Worm (Caenorhabditis elegans) whole organism, young adult: ENCODE results near the gene F25B4.7.
A peak's percentile ranks its signal among the peaks of the same experiment; 100 is the strongest.
"Not testable (repeated sequence)": the region's sequence is repeated elsewhere in the genome, so short reads cannot be mapped to it uniquely, and the experiment has no call there.

Source experiments
- D2030.7 ChIP-seq: fragments of 200-800 bp; sonication (Bioruptor generic); IDR thresholded peaks from 2 replicates; pipeline ENCODE4 v1.3.6; 2022; ENCODE audit warnings: missing genetic modification reagents, missing genetic modification characterization, missing compliant biosample characterization
- F10E7.11 ChIP-seq: sonication (generic microtip); optimal IDR thresholded peaks from 2 replicates; lab custom pipeline; 2017; ENCODE audit warnings: mild to moderate bottlenecking, missing genetic modification characterization, moderate library complexity, missing compliant biosample characterization
- F22D6.2 ChIP-seq: sonication (generic microtip); optimal IDR thresholded peaks from 2 replicates; lab custom pipeline; 2016; ENCODE audit warnings: mild to moderate bottlenecking, missing genetic modification characterization, missing compliant biosample characterization
- F33H1.4 ChIP-seq: fragments of 200-800 bp; sonication (Bioruptor generic); IDR thresholded peaks from 2 replicates; pipeline ENCODE4 v1.3.6; 2022; ENCODE audit warnings: missing genetic modification reagents, missing genetic modification characterization, missing compliant biosample characterization
- F55B11.4 ChIP-seq: sonication (generic microtip); optimal IDR thresholded peaks from 2 replicates; lab custom pipeline; 2016; ENCODE audit warnings: missing compliant biosample characterization, missing genetic modification characterization, borderline replicate concordance; ENCODE audit not compliant: insufficient read depth
- K11D2.4 ChIP-seq: fragments of 200-800 bp; sonication (Bioruptor generic); IDR thresholded peaks from 2 replicates; pipeline ENCODE4 v1.3.6; 2022; ENCODE audit warnings: missing genetic modification reagents, missing genetic modification characterization, missing compliant biosample characterization
- ZK185.1 ChIP-seq: sonication (generic microtip); optimal IDR thresholded peaks from 2 replicates; lab custom pipeline; 2016; ENCODE audit warnings: mild to moderate bottlenecking, missing genetic modification characterization, missing compliant biosample characterization; ENCODE audit not compliant: poor library complexity, severe bottlenecking
- ceh-27 ChIP-seq: fragments of 200-800 bp; sonication (Bioruptor generic); optimal IDR thresholded peaks from 2 replicates; lab custom pipeline; 2018; ENCODE audit warnings: mild to moderate bottlenecking, missing genetic modification characterization, moderate library complexity, missing compliant biosample characterization
- efl-1 ChIP-seq: fragments of 150-350 bp; optimal IDR thresholded peaks from 2 replicates; lab custom pipeline; 2014; ENCODE audit warnings: missing biosample characterization, missing genetic modification reagents, missing genetic modification characterization
- ets-4 ChIP-seq: fragments of 200-800 bp; sonication (Bioruptor generic); optimal IDR thresholded peaks from 2 replicates; lab custom pipeline; 2018; ENCODE audit warnings: mild to moderate bottlenecking, missing genetic modification characterization, missing compliant biosample characterization
- him-1 ChIP-seq: sonication (generic microtip); optimal IDR thresholded peaks from 2 replicates; lab custom pipeline; 2016; ENCODE audit warnings: missing genotype, missing genetic modification reagents, missing genetic modification characterization, missing compliant biosample characterization
- lsl-1 ChIP-seq: fragments of 200-800 bp; sonication (Bioruptor generic); optimal IDR thresholded peaks from 2 replicates; lab custom pipeline; 2018; ENCODE audit warnings: mild to moderate bottlenecking, missing genetic modification characterization, moderate library complexity, missing compliant biosample characterization
- madf-10 ChIP-seq: sonication (generic microtip); optimal IDR thresholded peaks from 2 replicates; lab custom pipeline; 2016; ENCODE audit warnings: mild to moderate bottlenecking, missing genetic modification characterization, missing compliant biosample characterization
- madf-6 ChIP-seq: fragments of 200-800 bp; sonication (Bioruptor generic); IDR thresholded peaks from 2 replicates; pipeline ENCODE4 v1.3.6; 2022; ENCODE audit warnings: missing genetic modification reagents, missing genetic modification characterization, missing compliant biosample characterization
- madf-8 ChIP-seq: fragments of 200-800 bp; sonication (Bioruptor generic); conservative IDR thresholded peaks from 2 replicates; pipeline ENCODE4 v1.3.6; 2022; ENCODE audit warnings: missing genetic modification reagents, missing genetic modification characterization, missing compliant biosample characterization
- mes-4 ChIP-seq: sonication (generic microtip); optimal IDR thresholded peaks from 2 replicates; lab custom pipeline; 2016; ENCODE audit warnings: missing genotype, missing genetic modification characterization, missing compliant biosample characterization
- nhr-80 ChIP-seq: sonication (generic microtip); optimal IDR thresholded peaks from 2 replicates; lab custom pipeline; 2016; ENCODE audit warnings: missing genetic modification characterization, missing compliant biosample characterization
- rcor-1 ChIP-seq: fragments of 200-800 bp; sonication (Bioruptor generic); IDR thresholded peaks from 2 replicates; pipeline ENCODE4 v1.3.6; 2022; ENCODE audit warnings: missing genetic modification reagents, missing genetic modification characterization, missing compliant biosample characterization
- rec-8 ChIP-seq, 2 experiments: sonication (generic microtip); optimal IDR thresholded peaks; 2 replicates each; lab custom pipeline; 2016; ENCODE audit warnings: mild to moderate bottlenecking in 2 of 2, missing genetic modification characterization in 2 of 2, missing genetic modification reagents in 2 of 2, missing genotype in 2 of 2, missing biosample characterization in 1 of 2, missing compliant biosample characterization in 1 of 2, moderate library complexity in 1 of 2
- sdz-38 ChIP-seq: sonication (generic microtip); optimal IDR thresholded peaks from 2 replicates; lab custom pipeline; 2016; ENCODE audit warnings: missing genotype, missing genetic modification characterization, missing compliant biosample characterization
- unc-62 ChIP-seq: fragments of 150-350 bp; optimal IDR thresholded peaks from 2 replicates; lab custom pipeline; 2014; ENCODE audit warnings: missing biosample characterization, missing genetic modification reagents, missing genetic modification characterization
- xnd-1 ChIP-seq: sonication (generic microtip); optimal IDR thresholded peaks from 2 replicates; lab custom pipeline; 2016; ENCODE audit warnings: missing genotype, missing genetic modification reagents, missing genetic modification characterization, missing compliant biosample characterization
- ztf-28 ChIP-seq: fragments of 200-800 bp; sonication (Bioruptor generic); IDR thresholded peaks from 2 replicates; pipeline ENCODE4 v1.3.6; 2022; ENCODE audit warnings: missing genetic modification reagents, missing genetic modification characterization, missing compliant biosample characterization
- ztf-3 ChIP-seq: fragments of 200-800 bp; sonication (Bioruptor generic); optimal IDR thresholded peaks from 2 replicates; lab custom pipeline; 2018; ENCODE audit warnings: mild to moderate bottlenecking, missing genetic modification characterization, missing compliant biosample characterization

The F25B4.7 gene

DNA sequence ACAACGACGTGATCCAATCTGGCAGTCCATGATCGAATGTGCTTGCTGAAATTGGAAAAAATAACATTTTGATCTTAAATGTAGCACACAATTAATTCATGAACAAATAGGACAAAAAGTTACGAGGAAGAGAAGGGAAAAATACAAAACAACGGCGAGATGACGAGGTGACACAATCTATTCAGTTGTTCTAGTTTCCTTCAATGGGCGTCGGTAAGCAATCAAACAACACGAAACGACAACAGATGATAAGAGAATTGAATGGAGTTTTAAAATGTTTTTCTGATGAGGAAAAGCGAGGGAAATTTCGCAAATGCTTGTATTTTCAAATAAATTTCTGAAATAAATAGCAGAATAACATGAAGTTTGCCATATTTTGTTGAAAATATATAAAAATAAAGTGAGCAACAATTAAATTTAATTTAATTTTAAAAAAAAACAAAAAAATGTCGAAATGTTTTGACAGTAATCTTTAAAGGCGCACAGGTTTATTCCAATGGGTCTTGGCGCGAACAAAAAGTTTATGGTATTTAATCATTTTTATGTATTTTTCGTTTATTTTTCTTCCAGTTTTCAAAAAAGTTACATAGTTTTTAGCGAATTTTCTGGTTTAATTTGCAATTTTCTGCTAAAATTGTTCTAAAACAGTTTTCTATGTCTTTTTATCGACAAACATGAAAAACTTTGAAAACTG, 20.8 kb downstream of the F25B4.7 start, which contains the start of gene C14C11.7:
C14C11.7 (minus strand) TSS at position 51 of the 694 bp plus-strand sequence.
- TF ChIP-seq xnd-1 (tag; lab: Kevin White, UChicago) (peak; percentile 63), unc-62 (GFP tag; lab: Kevin White, UChicago) (no peak), madf-8 (GFP tag; lab: Robert Waterston, UW) (peak; percentile 35; the same call in 1 of the 2 replicates), lsl-1 (peak; percentile 83), efl-1 (GFP tag; lab: Kevin White, UChicago) (peak; percentile 50), madf-6 (peak; percentile 82), F33H1.4 (GFP tag; lab: Robert Waterston, UW) (peak; percentile 81), rcor-1 (no peak)

DNA sequence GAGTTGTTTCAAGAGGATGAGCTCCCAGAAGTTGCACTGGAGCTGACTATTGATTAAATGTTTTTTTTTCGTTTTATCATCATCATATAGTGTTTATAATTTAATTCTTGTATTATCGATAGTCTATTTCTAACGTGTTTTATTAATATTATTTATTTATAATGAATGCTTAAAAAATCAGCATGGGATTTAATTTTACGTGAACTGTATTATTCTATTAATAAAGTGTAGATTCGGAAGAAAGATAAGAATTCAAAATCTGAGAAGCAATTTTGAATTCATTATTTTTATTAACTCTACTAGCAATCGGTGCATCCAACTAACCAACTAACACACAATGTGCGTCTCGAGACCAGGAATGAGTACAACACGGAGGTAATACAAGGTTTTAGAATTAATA, 23.7 kb downstream of the F25B4.7 start, which contains the start of gene C14C11.1:
C14C11.1 (plus strand) TSS at position 301 of the 400 bp plus-strand sequence.
- TF ChIP-seq F10E7.11 (tag; lab: Kevin White, UChicago); efl-1 (GFP tag; lab: Kevin White, UChicago); sdz-38 (tag; lab: Kevin White, UChicago): not testable (repeated sequence)
- TF ChIP-seq, all 124 proteins: peak for 0; not testable (repeated sequence) for 124

DNA sequence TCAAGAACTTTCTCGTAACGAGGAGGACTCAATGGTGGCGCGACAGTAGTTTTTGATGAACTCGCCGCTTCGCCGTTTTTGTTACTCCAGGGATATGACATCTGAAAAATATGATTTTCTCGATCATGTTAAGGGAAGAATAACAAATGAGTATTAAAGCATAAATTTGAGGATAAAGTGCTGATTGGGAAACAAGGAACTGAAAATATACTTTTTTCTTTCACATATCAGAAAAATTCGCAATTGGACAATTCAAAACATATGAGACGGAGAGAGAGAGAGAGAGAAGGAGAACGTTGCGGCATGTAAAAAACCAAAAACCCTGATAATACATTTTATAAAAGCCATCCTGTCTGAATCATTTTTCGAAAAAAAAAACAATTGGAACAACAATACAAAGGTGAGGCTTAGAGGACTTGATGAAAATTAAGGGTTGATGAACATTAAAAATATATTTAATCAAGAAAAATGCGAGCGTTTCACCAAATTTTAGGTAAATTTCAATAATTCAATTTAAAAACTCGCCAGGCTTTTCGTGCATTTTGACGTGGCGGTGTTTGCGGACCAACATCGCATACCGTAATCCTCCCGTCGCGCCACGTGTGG, 26.3 kb downstream of the F25B4.7 start, which contains the start of the genes mut-14 and C14C11.2:
mut-14 (minus strand) TSS at position 101 of the 606 bp plus-strand sequence.
C14C11.2 (plus strand) TSS at position 556 of the 606 bp plus-strand sequence.
- TF ChIP-seq F55B11.4: no peak
- peak; percentile 33; the same call in 1 of the 2 replicates for TF ChIP-seq D2030.7 (GFP tag; lab: Robert Waterston, UW)
- TF ChIP-seq ztf-3 (GFP tag; lab: Kevin White, UChicago): no peak
- no peak for TF ChIP-seq rec-8 (tag; optimal IDR thresholded peaks at IDR 0.05; lab: Kevin White, UChicago)
- TF ChIP-seq F33H1.4 (GFP tag; lab: Robert Waterston, UW): peak; percentile 39
- TF ChIP-seq lsl-1: peak; percentile 66
- no peak for TF ChIP-seq ztf-28 (GFP tag; lab: Robert Waterston, UW)
- no peak for TF ChIP-seq him-1 (tag; lab: Kevin White, UChicago)

DNA sequence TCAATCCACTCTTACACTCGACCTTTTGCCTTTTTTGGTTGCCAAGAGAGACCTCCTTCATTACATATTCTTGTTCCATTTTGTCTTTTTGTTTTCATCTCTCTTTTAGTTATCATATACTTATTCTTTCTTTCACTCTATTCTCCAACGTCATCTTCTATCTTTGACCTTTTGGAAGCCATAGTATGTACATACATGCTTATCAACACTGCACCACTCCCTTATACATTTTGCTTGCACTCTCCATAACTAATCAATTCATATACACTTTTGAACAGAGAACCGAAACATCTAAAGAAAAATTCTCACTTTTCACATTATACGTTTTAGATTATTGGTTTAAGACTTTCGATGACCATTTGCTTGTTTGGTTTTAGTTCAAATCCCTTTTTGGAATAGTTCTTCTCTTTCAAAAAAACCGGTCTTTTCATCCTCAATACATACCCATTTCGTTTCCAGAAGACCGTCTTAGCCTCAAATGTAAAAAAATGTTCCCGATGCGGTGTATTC, 33.0 kb downstream of the F25B4.7 start, which contains the start of gene hex-2:
hex-2 (plus strand) TSS at position 460 of the 510 bp plus-strand sequence.
- no peak for TF ChIP-seq madf-8 (GFP tag; lab: Robert Waterston, UW)
- no peak for TF ChIP-seq mes-4 (tag; lab: Kevin White, UChicago)
- peak; percentile 29 for TF ChIP-seq nhr-80 (tag; lab: Kevin White, UChicago)
- TF ChIP-seq sdz-38 (tag; lab: Kevin White, UChicago): no peak
- TF ChIP-seq, all 124 proteins: peak for 1

DNA sequence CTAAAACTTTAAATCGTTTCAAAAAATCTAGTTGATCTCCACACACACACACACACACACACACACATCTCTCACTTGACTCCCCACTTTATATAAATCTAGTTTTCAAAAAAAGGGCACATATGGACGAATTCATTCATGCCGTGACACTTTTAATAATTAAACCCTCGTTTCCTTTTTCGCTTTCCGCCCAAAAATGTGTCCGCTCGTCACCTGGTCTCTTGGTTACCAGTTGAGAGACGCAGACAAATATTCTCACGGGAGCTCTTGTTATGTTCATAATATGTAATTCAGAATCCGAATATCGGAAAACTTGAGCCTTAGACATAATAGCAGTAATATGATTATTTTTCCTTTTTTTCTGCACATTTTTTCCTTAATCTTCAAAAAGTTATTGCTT, 35.1 kb downstream of the F25B4.7 start:
- TF ChIP-seq K11D2.4 (GFP tag; lab: Robert Waterston, UW): no peak
- TF ChIP-seq ZK185.1: no peak
- no peak for TF ChIP-seq F22D6.2 (tag; lab: Kevin White, UChicago)
- TF ChIP-seq madf-10 (tag; lab: Kevin White, UChicago): no peak

DNA sequence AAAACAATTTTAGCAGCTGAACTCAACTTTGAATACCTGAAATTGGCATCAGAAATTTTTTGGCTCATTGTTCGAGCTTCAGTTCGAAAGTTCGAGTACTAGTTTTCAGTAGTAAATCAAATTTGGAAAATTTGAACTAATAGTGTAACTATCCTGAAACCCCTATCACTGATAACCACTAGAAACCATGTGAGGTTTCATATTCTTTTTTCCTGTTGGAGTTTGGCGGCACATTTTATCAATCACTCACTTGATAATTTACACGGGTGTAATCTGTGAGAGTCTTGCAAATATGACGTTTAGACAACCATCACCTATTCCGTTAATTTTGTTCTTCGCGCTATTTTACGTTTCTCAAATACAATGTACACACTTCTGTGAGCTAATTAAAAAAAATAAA, 39.7 kb downstream of the F25B4.7 start, which contains the start of gene C14C11.4:
C14C11.4 (plus strand) TSS at position 252 of the 400 bp plus-strand sequence.
- TF ChIP-seq ceh-27 (GFP tag; lab: Kevin White, UChicago) (no peak), ets-4 (peak; percentile 39), nhr-80 (tag; lab: Kevin White, UChicago) (peak; percentile 86)
